Fruit fly (Drosophila melanogaster): ENCODE measurements around the gene Aos1.

The Aos1 gene

dm6 chr3R:12442601-12443533 is 9.2 kb upstream of the Aos1 start (continued):
- TF ChIP-seq Ptx1 (GFP tag; IDR thresholded peaks at IDR 0.05) (peak; percentile 29; the same call in 1 of the 2 replicates), Atf3 (GFP tag; optimal IDR thresholded peaks at IDR 0.05) (no peak), CG6813 (GFP tag; optimal IDR thresholded peaks at IDR 0.05) (peak; percentile 6), CG31365 (tag; optimal IDR thresholded peaks at IDR 0.05) (no peak), CG16779 (GFP tag; IDR thresholded peaks at IDR 0.05) (no peak), caup (GFP tag; optimal IDR thresholded peaks at IDR 0.05; ENCODE audit: severe bottlenecking) (no peak), dpn (GFP tag; optimal IDR thresholded peaks at IDR 0.05) (no peak), BEAF-32 (GFP tag; optimal IDR thresholded peaks at IDR 0.05) (no peak), eve (GFP tag; optimal IDR thresholded peaks at IDR 0.05) (no peak), hkb (optimal IDR thresholded peaks at IDR 0.05) (no peak), hkb (GFP tag; IDR thresholded peaks at IDR 0.05) (no peak), lov (optimal IDR thresholded peaks at IDR 0.05) (no peak), lov (GFP tag; IDR thresholded peaks at IDR 0.05) (no peak), D19B (GFP tag; optimal IDR thresholded peaks at IDR 0.05) (peak; percentile 23), crol (GFP tag; IDR thresholded peaks at IDR 0.05) (no peak), chm (GFP tag; IDR thresholded peaks at IDR 0.05) (no peak), bcd (GFP tag; optimal IDR thresholded peaks at IDR 0.05) (peak; percentile 13), usp (GFP tag; optimal IDR thresholded peaks at IDR 0.05) (no peak), CG7745 (tag; optimal IDR thresholded peaks at IDR 0.05) (no peak), CG4282 (GFP tag; optimal IDR thresholded peaks at IDR 0.05) (no peak), CoRest (tag; optimal IDR thresholded peaks at IDR 0.05) (peak; percentile 58), Hsf (GFP tag; optimal IDR thresholded peaks at IDR 0.05) (no peak), sc (optimal IDR thresholded peaks at IDR 0.05) (no peak), sc (GFP tag; optimal IDR thresholded peaks at IDR 0.05) (no peak), lmd (GFP tag; IDR thresholded peaks at IDR 0.05) (peak; percentile 24; the same call in 1 of the 2 replicates), CG10543 (GFP tag; optimal IDR thresholded peaks at IDR 0.05) (no peak), Hmr (GFP tag; optimal IDR thresholded peaks at IDR 0.05) (peak; percentile 49), CG12299 (tag; optimal IDR thresholded peaks at IDR 0.05) (no peak), Atf-2 (GFP tag; optimal IDR thresholded peaks at IDR 0.05) (no peak), exex (tag; optimal IDR thresholded peaks at IDR 0.05) (no peak), peb (GFP tag; IDR thresholded peaks at IDR 0.05) (no peak), CG10209 (GFP tag; optimal IDR thresholded peaks at IDR 0.05) (peak; percentile 24), CG11398 (GFP tag; optimal IDR thresholded peaks at IDR 0.05) (no peak), gfzf (GFP tag; optimal IDR thresholded peaks at IDR 0.05) (no peak), CG6765 (GFP tag; optimal IDR thresholded peaks at IDR 0.05) (no peak), sr (GFP tag; IDR thresholded peaks at IDR 0.05) (no peak), CG11504 (tag; optimal IDR thresholded peaks at IDR 0.05) (peak; percentile 58), lbe (GFP tag; optimal IDR thresholded peaks at IDR 0.05) (peak; percentile 67), mam (GFP tag; optimal IDR thresholded peaks at IDR 0.05) (peak; percentile 17), otp (GFP tag; IDR thresholded peaks at IDR 0.05) (no peak), Hr51 (GFP tag; optimal IDR thresholded peaks at IDR 0.05) (peak in 1 of 2 experiments; percentile 63), insv (GFP tag; optimal IDR thresholded peaks at IDR 0.05) (no peak), salm (tag; optimal IDR thresholded peaks at IDR 0.05) (no peak), CG14050 (GFP tag; IDR thresholded peaks at IDR 0.05) (0 out of 3 replicates have a peak, but pooled peaks have one; percentile 23), Taf1 (GFP tag; IDR thresholded peaks at IDR 0.05) (peak; percentile 39; the same call in 1 of the 2 replicates), Sry-β (GFP tag; optimal IDR thresholded peaks at IDR 0.05) (no peak), dmrt11E (tag; optimal IDR thresholded peaks at IDR 0.05) (no peak), bbx (GFP tag; IDR thresholded peaks at IDR 0.05; ENCODE audit: partially characterized antibody) (no peak), rib (GFP tag; IDR thresholded peaks at IDR 0.05) (0 out of 2 replicates have a peak, but pooled peaks have one; percentile 42)
